Worm (Caenorhabditis elegans) whole organism, young adult: Measurements from ENCODE around the gene mdf-2.

Experiments used
- B0336.3 ChIP-seq: fragments of 200-800 bp; sonication (Bioruptor generic); IDR thresholded peaks from 2 replicates; pipeline ENCODE4 v1.3.6; 2022; ENCODE audit warnings: missing genetic modification characterization, missing compliant biosample characterization
- C17E4.6 ChIP-seq: fragments of 200-800 bp; sonication (Bioruptor generic); IDR thresholded peaks from 2 replicates; pipeline ENCODE4 v1.3.6; 2022; ENCODE audit warnings: missing genetic modification reagents, missing genetic modification characterization, missing compliant biosample characterization
- D2030.7 ChIP-seq: fragments of 200-800 bp; sonication (Bioruptor generic); IDR thresholded peaks from 2 replicates; pipeline ENCODE4 v1.3.6; 2022; ENCODE audit warnings: missing genetic modification reagents, missing genetic modification characterization, missing compliant biosample characterization
- F10E7.11 ChIP-seq: sonication (generic microtip); optimal IDR thresholded peaks from 2 replicates; lab custom pipeline; 2017; ENCODE audit warnings: mild to moderate bottlenecking, missing genetic modification characterization, moderate library complexity, missing compliant biosample characterization
- F49E8.2 ChIP-seq: sonication (generic microtip); optimal IDR thresholded peaks from 3 replicates; lab custom pipeline; 2017; ENCODE audit warnings: missing genetic modification characterization, mild to moderate bottlenecking, missing compliant biosample characterization, antibody characterized with exemption, moderate library complexity; ENCODE audit not compliant: insufficient read depth
- K11D2.4 ChIP-seq: fragments of 200-800 bp; sonication (Bioruptor generic); IDR thresholded peaks from 2 replicates; pipeline ENCODE4 v1.3.6; 2022; ENCODE audit warnings: missing genetic modification reagents, missing genetic modification characterization, missing compliant biosample characterization
- atf-7 ChIP-seq: sonication (generic microtip); optimal IDR thresholded peaks from 2 replicates; lab custom pipeline; 2017; ENCODE audit warnings: mild to moderate bottlenecking, missing genetic modification characterization, missing compliant biosample characterization
- attf-3 ChIP-seq: fragments of 200-800 bp; sonication (Bioruptor generic); conservative IDR thresholded peaks from 2 replicates; pipeline ENCODE4 v1.3.6; 2022; ENCODE audit warnings: missing genetic modification reagents, missing genetic modification characterization, missing compliant biosample characterization
- attf-5 ChIP-seq: fragments of 200-800 bp; sonication (Bioruptor generic); optimal IDR thresholded peaks from 2 replicates; lab custom pipeline; 2018; ENCODE audit warnings: mild to moderate bottlenecking, missing genetic modification characterization, missing compliant biosample characterization
- bed-1 ChIP-seq: fragments of 200-800 bp; sonication (Bioruptor generic); IDR thresholded peaks from 2 replicates; pipeline ENCODE4 v1.3.6; 2022; ENCODE audit warnings: missing genetic modification reagents, missing genetic modification characterization, missing compliant biosample characterization
- bed-2 ChIP-seq: fragments of 200-800 bp; sonication (Bioruptor generic); IDR thresholded peaks from 2 replicates; pipeline ENCODE4 v1.3.6; 2022; ENCODE audit warnings: missing genetic modification reagents, missing genetic modification characterization, missing compliant biosample characterization
- cebp-1 ChIP-seq, 2 experiments: fragments of 200-800 bp in 1 of 2; sonication (Bioruptor generic) in 1 of 2; sonication (generic microtip) in 1 of 2; IDR thresholded peaks in 1 of 2; optimal IDR thresholded peaks in 1 of 2; 2 replicates each; pipeline versions ENCODE4 v1.3.6 to Lab custom; 2017 to 2022; ENCODE audit warnings: missing compliant biosample characterization in 2 of 2, missing genetic modification characterization in 2 of 2, mild to moderate bottlenecking in 1 of 2, missing genetic modification reagents in 1 of 2, moderate library complexity in 1 of 2
- ceh-40 ChIP-seq: fragments of 200-800 bp; sonication (Bioruptor generic); IDR thresholded peaks from 2 replicates; pipeline ENCODE4 v1.3.6; 2022; ENCODE audit warnings: missing genetic modification characterization, missing compliant biosample characterization
- ceh-58 ChIP-seq: fragments of 200-800 bp; sonication (Bioruptor generic); IDR thresholded peaks from 2 replicates; pipeline ENCODE4 v1.3.6; 2022; ENCODE audit warnings: missing genetic modification characterization, missing compliant biosample characterization
- dox-1 ChIP-seq: fragments of 200-800 bp; sonication (Bioruptor generic); IDR thresholded peaks from 2 replicates; pipeline ENCODE4 v1.3.6; 2022; ENCODE audit warnings: missing genetic modification reagents, missing genetic modification characterization, missing compliant biosample characterization
- dpff-1 ChIP-seq: sonication (generic microtip); optimal IDR thresholded peaks from 2 replicates; lab custom pipeline; 2017; ENCODE audit warnings: mild to moderate bottlenecking, missing genetic modification characterization, missing compliant biosample characterization
- egl-18 ChIP-seq: fragments of 200-800 bp; sonication (Bioruptor generic); IDR thresholded peaks from 2 replicates; pipeline ENCODE4 v1.3.6; 2022; ENCODE audit warnings: missing genetic modification reagents, missing genetic modification characterization, missing compliant biosample characterization
- fkh-3 ChIP-seq: sonication (generic microtip); optimal IDR thresholded peaks from 2 replicates; lab custom pipeline; 2016; ENCODE audit warnings: mild to moderate bottlenecking, missing genetic modification characterization, missing compliant biosample characterization
- gei-17 ChIP-seq: fragments of 200-800 bp; sonication (Bioruptor generic); optimal IDR thresholded peaks from 2 replicates; lab custom pipeline; 2018; ENCODE audit warnings: mild to moderate bottlenecking, missing genetic modification characterization, missing compliant biosample characterization
- him-1 ChIP-seq: sonication (generic microtip); optimal IDR thresholded peaks from 2 replicates; lab custom pipeline; 2016; ENCODE audit warnings: missing genotype, missing genetic modification reagents, missing genetic modification characterization, missing compliant biosample characterization
- let-526 ChIP-seq: fragments of 200-800 bp; sonication (Bioruptor generic); IDR thresholded peaks from 2 replicates; pipeline ENCODE4 v1.3.6; 2022; ENCODE audit warnings: missing genetic modification reagents, missing genetic modification characterization, missing compliant biosample characterization
- lin-54 ChIP-seq: fragments of 200-800 bp; sonication (Bioruptor generic); optimal IDR thresholded peaks from 2 replicates; lab custom pipeline; 2018; ENCODE audit warnings: mild to moderate bottlenecking, missing genetic modification characterization, missing compliant biosample characterization
- madf-10 ChIP-seq: sonication (generic microtip); optimal IDR thresholded peaks from 2 replicates; lab custom pipeline; 2016; ENCODE audit warnings: mild to moderate bottlenecking, missing genetic modification characterization, missing compliant biosample characterization
- madf-6 ChIP-seq: fragments of 200-800 bp; sonication (Bioruptor generic); IDR thresholded peaks from 2 replicates; pipeline ENCODE4 v1.3.6; 2022; ENCODE audit warnings: missing genetic modification reagents, missing genetic modification characterization, missing compliant biosample characterization
- mcd-1 ChIP-seq: fragments of 200-800 bp; sonication (Bioruptor generic); IDR thresholded peaks from 2 replicates; pipeline ENCODE4 v1.3.6; 2022; ENCODE audit warnings: missing genetic modification reagents, missing genetic modification characterization, missing compliant biosample characterization
- mel-28 ChIP-seq: sonication (generic microtip); optimal IDR thresholded peaks from 2 replicates; lab custom pipeline; 2016; ENCODE audit warnings: borderline replicate concordance, mild to moderate bottlenecking, missing genetic modification characterization, missing compliant biosample characterization
- nfyb-1 ChIP-seq: fragments of 200-800 bp; sonication (Bioruptor generic); IDR thresholded peaks from 2 replicates; pipeline ENCODE4 v1.3.6; 2022; ENCODE audit warnings: missing genetic modification reagents, missing genetic modification characterization, missing compliant biosample characterization
- pha-4 ChIP-seq: fragments of 150-350 bp; sonication (generic microtip); optimal IDR thresholded peaks from 2 replicates; lab custom pipeline; 2014; ENCODE audit warnings: missing biosample characterization, missing genetic modification reagents, missing genetic modification characterization
- rcor-1 ChIP-seq: fragments of 200-800 bp; sonication (Bioruptor generic); IDR thresholded peaks from 2 replicates; pipeline ENCODE4 v1.3.6; 2022; ENCODE audit warnings: missing genetic modification reagents, missing genetic modification characterization, missing compliant biosample characterization
- rpc-1 ChIP-seq, 2 experiments: fragments of 150-350 bp in 1 of 2; sonication (generic microtip) in 1 of 2; optimal IDR thresholded peaks; 2 replicates each; lab custom pipeline; 2014 to 2018; ENCODE audit warnings: missing biosample characterization in 1 of 2, missing genetic modification characterization in 1 of 2, missing genetic modification reagents in 1 of 2, missing genotype in 1 of 2
- sdz-38 ChIP-seq: sonication (generic microtip); optimal IDR thresholded peaks from 2 replicates; lab custom pipeline; 2016; ENCODE audit warnings: missing genotype, missing genetic modification characterization, missing compliant biosample characterization
- snpc-1.3 ChIP-seq: sonication (generic microtip); optimal IDR thresholded peaks from 2 replicates; lab custom pipeline; 2017; ENCODE audit warnings: missing genetic modification characterization, mild to moderate bottlenecking, missing compliant biosample characterization, antibody characterized with exemption, moderate library complexity, missing genotype, missing genetic modification reagents; ENCODE audit not compliant: insufficient read depth
- somi-1 ChIP-seq: fragments of 200-800 bp; sonication (Bioruptor generic); optimal IDR thresholded peaks from 2 replicates; lab custom pipeline; 2018; ENCODE audit warnings: mild to moderate bottlenecking, missing genetic modification characterization, missing compliant biosample characterization
- unc-130 ChIP-seq: sonication (generic microtip); optimal IDR thresholded peaks from 2 replicates; lab custom pipeline; 2016; ENCODE audit warnings: missing genetic modification reagents, missing genetic modification characterization, missing compliant biosample characterization
- xnd-1 ChIP-seq: sonication (generic microtip); optimal IDR thresholded peaks from 2 replicates; lab custom pipeline; 2016; ENCODE audit warnings: missing genotype, missing genetic modification reagents, missing genetic modification characterization, missing compliant biosample characterization
- zfh-2 ChIP-seq: fragments of 200-800 bp; sonication (Bioruptor generic); conservative IDR thresholded peaks from 2 replicates; pipeline ENCODE4 v1.3.6; 2022; ENCODE audit warnings: missing genetic modification reagents, missing genetic modification characterization, missing compliant biosample characterization
- ztf-22 ChIP-seq: fragments of 200-800 bp; sonication (Bioruptor generic); optimal IDR thresholded peaks from 2 replicates; lab custom pipeline; 2018; ENCODE audit warnings: mild to moderate bottlenecking, missing genetic modification characterization, moderate library complexity, missing compliant biosample characterization
- ztf-25 ChIP-seq: fragments of 200-800 bp; sonication (Bioruptor generic); IDR thresholded peaks from 2 replicates; pipeline ENCODE4 v1.3.6; 2022; ENCODE audit warnings: missing genetic modification reagents, missing genetic modification characterization, missing compliant biosample characterization
- ztf-28 ChIP-seq: fragments of 200-800 bp; sonication (Bioruptor generic); IDR thresholded peaks from 2 replicates; pipeline ENCODE4 v1.3.6; 2022; ENCODE audit warnings: missing genetic modification reagents, missing genetic modification characterization, missing compliant biosample characterization
- ztf-6 ChIP-seq: fragments of 200-800 bp; sonication (Bioruptor generic); IDR thresholded peaks from 2 replicates; pipeline ENCODE4 v1.3.6; 2022; ENCODE audit warnings: missing genetic modification reagents, missing genetic modification characterization, missing compliant biosample characterization

The mdf-2 gene

ce11 chrIV:2654965-2655364, 14.0 kb upstream of the mdf-2 start (continued):
- no peak for TF ChIP-seq egl-18
- TF ChIP-seq fkh-3 = no peak
- TF ChIP-seq rpc-1 (optimal IDR thresholded peaks at IDR 0.05; lab: Kevin White, UChicago) = no peak
- peak; percentile 4 for TF ChIP-seq rpc-1 (tag; optimal IDR thresholded peaks at IDR 0.05; lab: Kevin White, UChicago)
- no peak for TF ChIP-seq pha-4 (tag; lab: Kevin White, UChicago)
- no peak for TF ChIP-seq atf-7 (tag; lab: Kevin White, UChicago)
- no peak for TF ChIP-seq attf-5 (GFP tag; lab: Kevin White, UChicago)
- 0 out of 2 replicates have a peak, but pooled peaks have one; percentile 43 for TF ChIP-seq B0336.3
- TF ChIP-seq dpff-1 (tag; lab: Kevin White, UChicago) = no peak
- peak; percentile 88 for TF ChIP-seq rcor-1
- no peak for TF ChIP-seq C17E4.6 (GFP tag; lab: Robert Waterston, UW)
- TF ChIP-seq let-526 (GFP tag; lab: Robert Waterston, UW) = no peak
- TF ChIP-seq cebp-1 (GFP tag; IDR thresholded peaks at IDR 0.05; lab: Robert Waterston, UW) = no peak
- TF ChIP-seq cebp-1 (tag; optimal IDR thresholded peaks at IDR 0.05; lab: Kevin White, UChicago) = no peak
- peak; percentile 37 for TF ChIP-seq xnd-1 (tag; lab: Kevin White, UChicago)
- TF ChIP-seq ztf-28 (GFP tag; lab: Robert Waterston, UW) = no peak
- TF ChIP-seq zfh-2 (GFP tag; lab: Robert Waterston, UW) = no peak
- TF ChIP-seq dox-1 (GFP tag; lab: Robert Waterston, UW) = peak; percentile 87
- no peak for TF ChIP-seq bed-1 (GFP tag; lab: Robert Waterston, UW)
- TF ChIP-seq ztf-6 = no peak
- TF ChIP-seq bed-2 = no peak
- TF ChIP-seq sdz-38 (tag; lab: Kevin White, UChicago) = no peak
- peak; percentile 46 for TF ChIP-seq F49E8.2 (tag; lab: Kevin White, UChicago)
- TF ChIP-seq D2030.7 (GFP tag; lab: Robert Waterston, UW) = peak; percentile 96
- TF ChIP-seq snpc-1.3 (tag; lab: Kevin White, UChicago) = peak; percentile 60
- TF ChIP-seq unc-130 (GFP tag; lab: Kevin White, UChicago) = no peak
- no peak for TF ChIP-seq F10E7.11 (tag; lab: Kevin White, UChicago)
- TF ChIP-seq gei-17 (GFP tag; lab: Kevin White, UChicago) = no peak
- TF ChIP-seq ztf-22 = no peak
- no peak for TF ChIP-seq nfyb-1

- peak; percentile 17 for TF ChIP-seq him-1
- no peak for TF ChIP-seq snpc-1.3 (tag; lab: Kevin White, UChicago)
Measured at ce11 chrIV:2650031-2650430, 9.1 kb upstream of the mdf-2 start.

DNA sequence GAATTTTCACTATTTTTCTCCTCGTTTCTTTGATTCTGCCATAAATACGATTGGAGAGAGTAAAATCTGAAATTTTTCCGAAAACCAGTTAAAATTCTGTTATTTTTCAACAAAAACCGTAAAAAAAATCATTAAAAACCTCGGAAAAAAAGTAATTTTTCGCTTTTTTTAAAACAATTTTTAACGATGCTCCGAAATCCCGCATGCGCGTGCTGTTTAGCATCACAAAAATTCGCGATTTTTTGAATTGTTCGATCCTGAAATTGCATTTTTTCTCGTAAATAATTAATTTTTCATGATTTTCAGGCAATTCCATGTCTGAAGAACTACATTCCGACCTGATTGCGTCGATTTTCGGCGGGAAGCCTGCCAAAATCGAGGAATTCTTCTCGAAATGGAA, 1.7 kb upstream of the mdf-2 start, which contains the start of gene ric-8:
TSS of gene ric-8 (plus strand) at position 301 of the 400 bp plus-strand sequence.
- TF ChIP-seq somi-1 (GFP tag; lab: Kevin White, UChicago) (no peak), ztf-25 (GFP tag; lab: Robert Waterston, UW) (no peak), attf-3 (GFP tag; lab: Robert Waterston, UW) (0 out of 2 replicates have a peak, but pooled peaks have one; percentile 23)

DNA sequence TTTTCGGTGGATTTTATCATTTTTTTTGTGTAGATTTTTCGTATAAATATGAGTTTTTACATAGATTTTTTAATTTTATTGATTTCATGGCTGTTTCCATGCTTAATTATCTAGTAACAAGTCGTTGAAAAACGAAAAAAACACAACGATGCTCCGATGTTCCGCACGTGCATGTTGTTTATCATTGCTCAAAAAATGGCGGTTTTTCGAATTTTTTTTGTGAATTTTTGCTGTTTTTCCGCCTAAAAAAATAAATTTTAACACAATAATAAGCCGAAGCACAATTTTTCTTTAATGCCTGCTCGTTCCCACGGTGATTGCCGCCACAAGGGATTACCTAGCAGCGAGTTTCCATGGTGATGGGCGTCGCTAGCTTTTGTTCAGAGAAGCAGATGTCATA, 1.1 kb upstream of the mdf-2 start:
- peak; percentile 43; the same call in 1 of the 2 replicates for TF ChIP-seq madf-6 (GFP tag; lab: Robert Waterston, UW)
- TF ChIP-seq ceh-40 (GFP tag; lab: Robert Waterston, UW) = no peak
- TF ChIP-seq dpff-1 (tag; lab: Kevin White, UChicago) = no peak
- TF ChIP-seq madf-10 (tag; lab: Kevin White, UChicago) = no peak
- no peak for TF ChIP-seq mcd-1 (GFP tag; lab: Robert Waterston, UW)
- no peak for TF ChIP-seq ceh-58 (GFP tag; lab: Robert Waterston, UW)
- no peak for TF ChIP-seq mel-28
- TF ChIP-seq K11D2.4 (GFP tag; lab: Robert Waterston, UW) = no peak
- TF ChIP-seq lin-54 (GFP tag; lab: Kevin White, UChicago) = peak; percentile 41
- TF ChIP-seq attf-3 (GFP tag; lab: Robert Waterston, UW) = peak; percentile 77
